Fruit fly (Drosophila melanogaster): ENCODE data around the gene Diap1.
A peak's percentile ranks its signal among the peaks of the same experiment; 100 is the strongest.

- TF ChIP-seq Eip78C (GFP tag): peak; percentile 28
- TF ChIP-seq fd85E (GFP tag; optimal IDR thresholded peaks at IDR 0.05): peak; percentile 18
- peak; percentile 9 for TF ChIP-seq CG9139 (GFP tag; optimal IDR thresholded peaks at IDR 0.05)
- TF ChIP-seq dsx (GFP tag; optimal IDR thresholded peaks at IDR 0.05; ENCODE audit: poor library complexity, severe bottlenecking): peak; percentile 62
- no peak for TF ChIP-seq Blimp-1 (GFP tag; optimal IDR thresholded peaks at IDR 0.05)
- TF ChIP-seq CG8319 (GFP tag; optimal IDR thresholded peaks at IDR 0.05): no peak
- TF ChIP-seq CG6854 (GFP tag; optimal IDR thresholded peaks at IDR 0.05): no peak
- TF ChIP-seq Sox14 (GFP tag; optimal IDR thresholded peaks at IDR 0.05): peak; percentile 48
- no peak for TF ChIP-seq OdsH (GFP tag; optimal IDR thresholded peaks at IDR 0.05)
- TF ChIP-seq eg (GFP tag; IDR thresholded peaks at IDR 0.05): 0 out of 3 replicates have a peak, but pooled peaks have one; percentile 3
These were observed 1.6 kb upstream of the Diap1 start for dm6 chr3L:16052145-16053025.
